Fruit fly (Drosophila melanogaster): ENCODE data around the gene Kap-alpha1.

Kap-alpha1 gene

dm6 chr3L:19791688-19792073 lies 15.4 kb upstream of the Kap-alpha1 start:
- TF ChIP-seq D1 (tag; optimal IDR thresholded peaks at IDR 0.05) (no peak), CG14655 (GFP tag; optimal IDR thresholded peaks at IDR 0.05) (no peak), EcR (GFP tag; optimal IDR thresholded peaks at IDR 0.05) (peak; percentile 20), CG13204 (GFP tag; optimal IDR thresholded peaks at IDR 0.05) (peak; percentile 94), gl (tag; optimal IDR thresholded peaks at IDR 0.05) (no peak), rn (GFP tag; IDR thresholded peaks at IDR 0.05) (no peak), CG12605 (GFP tag; IDR thresholded peaks at IDR 0.05) (no peak; the same call in 1 of the 2 replicates), CG4496 (GFP tag; IDR thresholded peaks at IDR 0.05) (peak; percentile 52; the same call in 1 of the 3 replicates), fd96Ca (GFP tag; IDR thresholded peaks at IDR 0.05) (0 out of 3 replicates have a peak, but pooled peaks have one; percentile 5)

- TF ChIP-seq CG15710 (tag; optimal IDR thresholded peaks at IDR 0.05) (peak; percentile 27), CG10348 (GFP tag; IDR thresholded peaks at IDR 0.05) (no peak), EcR (GFP tag; optimal IDR thresholded peaks at IDR 0.05) (no peak), CG8159 (tag; optimal IDR thresholded peaks at IDR 0.05) (peak; percentile 35), CG4496 (GFP tag; IDR thresholded peaks at IDR 0.05) (peak; percentile 78), CG9948 (tag; optimal IDR thresholded peaks at IDR 0.05) (no peak), CG12605 (GFP tag; IDR thresholded peaks at IDR 0.05) (peak; percentile 85), fd96Ca (GFP tag; IDR thresholded peaks at IDR 0.05) (peak; percentile 81), Ets98B (GFP tag; IDR thresholded peaks at IDR 0.05) (peak; percentile 74), CG13204 (GFP tag; optimal IDR thresholded peaks at IDR 0.05) (peak; percentile 82), CG14655 (GFP tag; optimal IDR thresholded peaks at IDR 0.05) (peak; percentile 71), CG17806 (tag; optimal IDR thresholded peaks at IDR 0.05) (no peak), CG32121 (GFP tag; IDR thresholded peaks at IDR 0.05) (peak; percentile 41; the same call in 1 of the 2 replicates), gl (tag; optimal IDR thresholded peaks at IDR 0.05) (peak; percentile 64), rn (GFP tag; IDR thresholded peaks at IDR 0.05) (peak; percentile 52; the same call in 1 of the 2 replicates), CG8301 (tag; optimal IDR thresholded peaks at IDR 0.05) (peak; percentile 58)
These were observed 14.2 kb upstream of the Kap-alpha1 start for dm6 chr3L:19792717-19793437.

dm6 chr3L:19793438-19793998 lies 13.5 kb upstream of the Kap-alpha1 start, which contains the start of the genes CG42637, Gyc76C and SREBP:
TSS of gene CG42637 (minus strand) at chr3L:19793569.
TSS of gene Gyc76C (minus strand) at chr3L:19793569.
TSS of gene SREBP (plus strand) at chr3L:19793935.
- TF ChIP-seq CG32121 (GFP tag; IDR thresholded peaks at IDR 0.05) (no peak), EcR (GFP tag; optimal IDR thresholded peaks at IDR 0.05) (no peak)

- TF ChIP-seq EcR (GFP tag; optimal IDR thresholded peaks at IDR 0.05) (no peak), D1 (tag; optimal IDR thresholded peaks at IDR 0.05) (peak; percentile 84), Pif1A (GFP tag; optimal IDR thresholded peaks at IDR 0.05) (peak; percentile 98), gl (tag; optimal IDR thresholded peaks at IDR 0.05) (peak; percentile 50), Snoo (tag; optimal IDR thresholded peaks at IDR 0.05) (peak; percentile 86), CG15710 (tag; optimal IDR thresholded peaks at IDR 0.05) (peak; percentile 85), CG4496 (GFP tag; IDR thresholded peaks at IDR 0.05) (peak; percentile 84), CG32121 (GFP tag; IDR thresholded peaks at IDR 0.05) (peak; percentile 80), rn (GFP tag; IDR thresholded peaks at IDR 0.05) (peak; percentile 10; the same call in 1 of the 2 replicates), CG9948 (tag; optimal IDR thresholded peaks at IDR 0.05) (peak; percentile 85), CG13204 (GFP tag; optimal IDR thresholded peaks at IDR 0.05) (no peak), CG8301 (tag; optimal IDR thresholded peaks at IDR 0.05) (peak; percentile 89), CG17806 (tag; optimal IDR thresholded peaks at IDR 0.05) (peak; percentile 82), Ets98B (GFP tag; IDR thresholded peaks at IDR 0.05) (peak; percentile 78), fd96Ca (GFP tag; IDR thresholded peaks at IDR 0.05) (peak; percentile 82), CG10348 (GFP tag; IDR thresholded peaks at IDR 0.05) (peak; percentile 48; the same call in 1 of the 2 replicates), CG14655 (GFP tag; optimal IDR thresholded peaks at IDR 0.05) (no peak), Pif1B (GFP tag; optimal IDR thresholded peaks at IDR 0.05) (peak; percentile 97), CG8159 (tag; optimal IDR thresholded peaks at IDR 0.05) (peak; percentile 90), CG34367 (tag; optimal IDR thresholded peaks at IDR 0.05) (peak; percentile 75), CG12605 (GFP tag; IDR thresholded peaks at IDR 0.05) (peak; percentile 43; the same call in 1 of the 2 replicates)
These were observed 12.7 kb upstream of the Kap-alpha1 start for dm6 chr3L:19794203-19794802.

- TF ChIP-seq CG17806 (tag; optimal IDR thresholded peaks at IDR 0.05) (no peak), CG4496 (GFP tag; IDR thresholded peaks at IDR 0.05) (no peak), CG14655 (GFP tag; optimal IDR thresholded peaks at IDR 0.05) (no peak), CG32121 (GFP tag; IDR thresholded peaks at IDR 0.05) (no peak), CG10348 (GFP tag; IDR thresholded peaks at IDR 0.05) (no peak), CG8301 (tag; optimal IDR thresholded peaks at IDR 0.05) (no peak)
These were observed 8.1 kb upstream of the Kap-alpha1 start, which contains the start of gene Ir76a for dm6 chr3L:19798978-19799377. TSS of gene Ir76a (plus strand) at chr3L:19799278.

- no peak for TF ChIP-seq CG4496 (GFP tag; IDR thresholded peaks at IDR 0.05)
- no peak for TF ChIP-seq Pif1B (GFP tag; optimal IDR thresholded peaks at IDR 0.05)
- no peak for TF ChIP-seq rn (GFP tag; IDR thresholded peaks at IDR 0.05)
- TF ChIP-seq CG15710 (tag; optimal IDR thresholded peaks at IDR 0.05): no peak
These were observed 5.9 kb upstream of the Kap-alpha1 start, which contains the start of gene CG14102 for dm6 chr3L:19801105-19801504. TSS of gene CG14102 (minus strand) at chr3L:19801291.
